Fruit fly (Drosophila melanogaster): ENCODE results near the gene CAH5.

The CAH5 gene

DNA sequence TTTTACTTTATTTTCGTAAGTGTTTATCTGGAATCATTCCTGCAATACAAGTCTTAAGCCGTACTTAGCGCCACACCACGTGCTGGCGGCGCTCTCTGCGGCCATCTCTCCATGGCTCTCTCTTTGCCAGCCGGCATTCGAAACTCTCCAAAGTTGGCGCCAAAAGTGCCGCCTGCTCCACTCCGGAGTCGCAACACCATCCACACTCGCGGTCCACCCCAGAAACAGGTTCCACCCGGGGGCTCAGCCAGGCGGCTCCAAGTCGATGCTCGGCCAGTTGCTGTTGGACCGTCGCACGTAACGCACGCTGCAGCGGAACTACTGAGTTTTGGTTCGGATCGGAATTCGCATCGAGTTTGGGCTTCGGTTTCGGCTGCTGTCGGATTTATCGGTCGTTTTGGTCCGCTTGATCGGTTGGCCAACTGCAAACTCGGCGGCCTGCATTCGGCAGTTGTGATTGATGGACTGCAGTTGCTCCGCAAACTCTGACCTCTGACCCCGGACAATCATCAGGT lies 48.5 kb downstream of the CAH5 start, which contains the start of gene CG34347 (continued):
- TF ChIP-seq CG1647 (GFP tag; optimal IDR thresholded peaks at IDR 0.05) (no peak), cwo (GFP tag; optimal IDR thresholded peaks at IDR 0.05) (no peak), twi (tag; optimal IDR thresholded peaks at IDR 0.05) (no peak), sisA (GFP tag; IDR thresholded peaks at IDR 0.05) (no peak), Taf1 (GFP tag; IDR thresholded peaks at IDR 0.05) (no peak), Ravus (GFP tag; IDR thresholded peaks at IDR 0.05) (no peak), chif (GFP tag; optimal IDR thresholded peaks at IDR 0.05) (no peak), sna (GFP tag; IDR thresholded peaks at IDR 0.05; ENCODE audit: partially characterized antibody) (no peak), Spps (tag; optimal IDR thresholded peaks at IDR 0.05) (no peak), dan (GFP tag; IDR thresholded peaks at IDR 0.05) (no peak), Bgb (GFP tag; IDR thresholded peaks at IDR 0.05; ENCODE audit: partially characterized antibody) (peak; percentile 69; the same call in 1 of the 2 replicates), CG18476 (GFP tag; optimal IDR thresholded peaks at IDR 0.05) (no peak), lab (GFP tag; optimal IDR thresholded peaks at IDR 0.05) (peak; percentile 64), CG4404 (GFP tag; IDR thresholded peaks at IDR 0.05) (no peak), fd64A (GFP tag; optimal IDR thresholded peaks at IDR 0.05) (no peak), CG6175 (GFP tag; IDR thresholded peaks at IDR 0.05) (no peak), CG5953 (GFP tag; IDR thresholded peaks at IDR 0.05) (no peak), croc (GFP tag; conservative IDR thresholded peaks at IDR 0.05) (no peak), chinmo (GFP tag; IDR thresholded peaks at IDR 0.05; ENCODE audit: partially characterized antibody) (peak; percentile 59; the same call in 1 of the 4 replicates), CG4360 (GFP tag; IDR thresholded peaks at IDR 0.05) (no peak), CG17829 (tag; optimal IDR thresholded peaks at IDR 0.05) (no peak), CG9932 (GFP tag; IDR thresholded peaks at IDR 0.05) (no peak), ewg (GFP tag; optimal IDR thresholded peaks at IDR 0.05) (no peak), CG14014 (GFP tag; IDR thresholded peaks at IDR 0.05) (peak; percentile 35; the same call in 1 of the 2 replicates), tio (GFP tag; optimal IDR thresholded peaks at IDR 0.05) (no peak), zen (tag; optimal IDR thresholded peaks at IDR 0.05) (no peak), Chrac-16 (GFP tag; optimal IDR thresholded peaks at IDR 0.05) (no peak), CG2875 (GFP tag; optimal IDR thresholded peaks at IDR 0.05) (no peak), Meics (GFP tag; optimal IDR thresholded peaks at IDR 0.05) (no peak), Ssrp (tag; optimal IDR thresholded peaks at IDR 0.05) (no peak), Neu2 (GFP tag; optimal IDR thresholded peaks at IDR 0.05; ENCODE audit: borderline replicate concordance) (no peak), wek (GFP tag; optimal IDR thresholded peaks at IDR 0.05) (peak; percentile 7), knrl (GFP tag; IDR thresholded peaks at IDR 0.05; ENCODE audit: partially characterized antibody) (no peak), CG10654 (GFP tag; optimal IDR thresholded peaks at IDR 0.05) (no peak), dm (GFP tag; optimal IDR thresholded peaks at IDR 0.05) (peak; percentile 48), nom (GFP tag; optimal IDR thresholded peaks at IDR 0.05) (peak; percentile 41), CG13123 (GFP tag; optimal IDR thresholded peaks at IDR 0.05) (no peak), CG13287 (GFP tag; IDR thresholded peaks at IDR 0.05; ENCODE audit: partially characterized antibody) (no peak; the same call in 1 of the 2 replicates), CG31224 (GFP tag; IDR thresholded peaks at IDR 0.05) (no peak), stwl (tag; optimal IDR thresholded peaks at IDR 0.05) (peak; percentile 9), CG11560 (tag; IDR thresholded peaks at IDR 0.05) (no peak), Xbp1 (GFP tag; optimal IDR thresholded peaks at IDR 0.05) (no peak), CG15011 (GFP tag; optimal IDR thresholded peaks at IDR 0.05) (no peak), CG1603 (tag; optimal IDR thresholded peaks at IDR 0.05) (no peak), run (tag; optimal IDR thresholded peaks at IDR 0.05) (no peak), CG13296 (GFP tag; optimal IDR thresholded peaks at IDR 0.05) (no peak), CG15073 (GFP tag; optimal IDR thresholded peaks at IDR 0.05) (no peak), MTF-1 (GFP tag; optimal IDR thresholded peaks at IDR 0.05; ENCODE audit: borderline replicate concordance) (no peak), CG12942 (GFP tag; optimal IDR thresholded peaks at IDR 0.05) (no peak), lola (GFP tag; optimal IDR thresholded peaks at IDR 0.05) (no peak)
